Worm (Caenorhabditis elegans): ENCODE results near the gene lbp-3.

- TF ChIP-seq nhr-11 (tag; optimal IDR thresholded peaks at IDR 0.05) (no peak), ztf-7 (tag; optimal IDR thresholded peaks at IDR 0.05) (no peak), nhr-76 (tag; optimal IDR thresholded peaks at IDR 0.05) (no peak), lir-3 (tag; optimal IDR thresholded peaks at IDR 0.05) (no peak), mxl-3 (GFP tag; optimal IDR thresholded peaks at IDR 0.05) (no peak), mdt-29 (GFP tag; IDR thresholded peaks at IDR 0.05) (no peak), ceh-20 (GFP tag; IDR thresholded peaks at IDR 0.05) (no peak), cey-2 (tag; optimal IDR thresholded peaks at IDR 0.05; ENCODE audit: borderline replicate concordance, insufficient read depth) (no peak), ces-1 (GFP tag; optimal IDR thresholded peaks at IDR 0.05) (no peak), ceh-28 (tag; optimal IDR thresholded peaks at IDR 0.05) (no peak), lin-13 (GFP tag; optimal IDR thresholded peaks at IDR 0.05) (no peak), zag-1 (tag; optimal IDR thresholded peaks at IDR 0.05) (no peak), ceh-82 (tag; optimal IDR thresholded peaks at IDR 0.05) (no peak)
These were observed 40.6 kb downstream of the lbp-3 start for ce11 chrX:3297812-3298211.
